Worm (Caenorhabditis elegans) whole organism, L1 larva: Measurements from ENCODE around the gene F46H5.2.

Experiments used
- C04F5.9 ChIP-seq: sonication (generic microtip); optimal IDR thresholded peaks from 2 replicates; lab custom pipeline; 2016; ENCODE audit warnings: missing genetic modification characterization, missing compliant biosample characterization
- ceh-82 ChIP-seq, 3 experiments: fragments of 150-350 bp in 1 of 3; sonication (generic microtip) in 2 of 3; optimal IDR thresholded peaks; 2 replicates each; lab custom pipeline; 2014 to 2017; ENCODE audit warnings: missing biosample characterization in 3 of 3, missing genetic modification characterization in 3 of 3
- elt-3 ChIP-seq, 6 experiments: fragments of 150-350 bp in 1 of 6; sonication (generic microtip); optimal IDR thresholded peaks; 2 replicates each; lab custom pipeline; 2017 to 2018; ENCODE audit warnings: missing biosample characterization in 6 of 6, missing genetic modification characterization in 6 of 6, inconsistent platforms in 1 of 6
- fos-1 ChIP-seq: fragments of 150-350 bp; optimal IDR thresholded peaks from 2 replicates; lab custom pipeline; 2014; ENCODE audit warnings: missing biosample characterization, missing genetic modification characterization
- lin-14 ChIP-seq: fragments of 200-800 bp; sonication (Bioruptor generic); optimal IDR thresholded peaks from 2 replicates; lab custom pipeline; 2018; ENCODE audit warnings: mild to moderate bottlenecking, missing genetic modification characterization, moderate library complexity, missing compliant biosample characterization
- lin-39 ChIP-seq: fragments of 150-350 bp; optimal IDR thresholded peaks from 2 replicates; lab custom pipeline; 2014; ENCODE audit warnings: missing biosample characterization, missing genetic modification reagents, missing genetic modification characterization
- mef-2 ChIP-seq: fragments of 150-350 bp; optimal IDR thresholded peaks from 2 replicates; lab custom pipeline; 2014; ENCODE audit warnings: missing biosample characterization, missing genetic modification characterization
- nhr-11 ChIP-seq: fragments of 150-350 bp; optimal IDR thresholded peaks from 2 replicates; lab custom pipeline; 2014; ENCODE audit warnings: missing biosample characterization, missing genetic modification characterization
- pax-3 ChIP-seq: fragments of 200-800 bp; sonication (Bioruptor generic); optimal IDR thresholded peaks from 2 replicates; lab custom pipeline; 2018; ENCODE audit warnings: mild to moderate bottlenecking, missing genetic modification characterization, moderate library complexity, missing compliant biosample characterization
- pqm-1 ChIP-seq: sonication (generic microtip); optimal IDR thresholded peaks from 3 replicates; lab custom pipeline; 2017; ENCODE audit warnings: missing biosample characterization, missing genetic modification characterization
- unc-130 ChIP-seq: fragments of 150-350 bp; optimal IDR thresholded peaks from 2 replicates; lab custom pipeline; 2017; ENCODE audit warnings: missing biosample characterization, missing genetic modification characterization, inconsistent platforms
- ztf-11 ChIP-seq, 2 experiments: sonication (generic microtip); optimal IDR thresholded peaks; 2 replicates each; lab custom pipeline; 2016 to 2017; ENCODE audit warnings: missing genetic modification characterization in 2 of 2, missing biosample characterization in 1 of 2, missing compliant biosample characterization in 1 of 2

DNA sequence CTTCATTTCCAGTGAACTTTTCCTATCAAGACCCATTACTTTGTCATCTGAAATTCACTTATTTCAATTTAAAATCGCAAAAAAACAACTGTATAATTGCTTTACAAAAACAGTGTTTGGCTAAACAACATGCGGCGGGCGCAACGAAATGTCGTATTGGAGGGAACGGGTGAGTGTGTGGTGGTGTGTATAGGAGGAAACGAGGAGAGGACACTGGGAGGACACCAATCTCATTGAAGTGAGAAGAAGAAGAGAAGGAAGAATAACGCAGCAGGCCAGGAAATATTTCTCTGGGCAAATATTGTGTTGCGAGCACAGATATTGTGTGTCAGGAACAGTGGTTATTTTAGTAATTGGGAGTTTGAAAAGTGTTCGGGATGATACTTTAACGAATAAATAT, 10.9 kb upstream of the F46H5.2 start, which contains the start of gene F46H5.4:
- TF ChIP-seq lin-14 (GFP tag; lab: Kevin White, UChicago), result peak; percentile 74
- no peak for TF ChIP-seq unc-130
- TF ChIP-seq fos-1, result no peak
- no peak for TF ChIP-seq lin-39 (tag; lab: Kevin White, UChicago)
- no peak for TF ChIP-seq nhr-11 (tag; lab: Kevin White, UChicago)
- TF ChIP-seq mef-2 (tag; lab: Kevin White, UChicago), result no peak
- peak in 1 of 3 experiments; percentile 45 for TF ChIP-seq ceh-82 (tag; optimal IDR thresholded peaks at IDR 0.05; lab: Kevin White, UChicago)
- TF ChIP-seq elt-3 (tag; optimal IDR thresholded peaks at IDR 0.05; lab: Kevin White, UChicago), result no peak
- no peak for TF ChIP-seq C04F5.9 (tag; lab: Kevin White, UChicago)
- no peak for TF ChIP-seq pax-3 (tag; lab: Kevin White, UChicago)
- TF ChIP-seq ztf-11 (tag; optimal IDR thresholded peaks at IDR 0.05; lab: Kevin White, UChicago), result no peak
- TF ChIP-seq pqm-1 (tag; lab: Kevin White, UChicago), result no peak
